Worm (Caenorhabditis elegans) whole organism, L3 larva: Measurements from ENCODE around the gene C23G10.1.

Experiments
- R02D3.7 ChIP-seq: fragments of 150-350 bp; optimal IDR thresholded peaks from 2 replicates; lab custom pipeline; 2014; ENCODE audit warnings: missing biosample characterization, missing genetic modification characterization
- ZK546.5 ChIP-seq: sonication (generic microtip); optimal IDR thresholded peaks from 2 replicates; lab custom pipeline; 2017; ENCODE audit warnings: missing biosample characterization, missing genetic modification characterization
- ceh-16 ChIP-seq: sonication (generic microtip); optimal IDR thresholded peaks from 2 replicates; lab custom pipeline; 2017; ENCODE audit warnings: missing biosample characterization, missing genetic modification characterization
- ceh-28 ChIP-seq: fragments of 150-350 bp; optimal IDR thresholded peaks from 2 replicates; lab custom pipeline; 2014; ENCODE audit warnings: missing biosample characterization, missing genetic modification reagents, missing genetic modification characterization
- ceh-82 ChIP-seq: fragments of 150-350 bp; optimal IDR thresholded peaks from 2 replicates; lab custom pipeline; 2014; ENCODE audit warnings: missing biosample characterization, missing genetic modification characterization
- daf-12 ChIP-seq: fragments of 150-350 bp; optimal IDR thresholded peaks from 2 replicates; lab custom pipeline; 2014; ENCODE audit warnings: missing biosample characterization, missing genetic modification reagents, missing genetic modification characterization
- egl-27 ChIP-seq: sonication (generic microtip); optimal IDR thresholded peaks from 4 replicates; lab custom pipeline; 2017; ENCODE audit warnings: missing biosample characterization, missing genetic modification reagents, missing genetic modification characterization
- egl-5 ChIP-seq: fragments of 150-350 bp; optimal IDR thresholded peaks from 2 replicates; lab custom pipeline; 2017; ENCODE audit warnings: missing biosample characterization, missing genetic modification reagents, missing genetic modification characterization, inconsistent platforms
- elt-1 ChIP-seq: fragments of 150-350 bp; optimal IDR thresholded peaks from 2 replicates; lab custom pipeline; 2014; ENCODE audit warnings: missing biosample characterization, missing genetic modification characterization
- elt-2 ChIP-seq: sonication (generic microtip); optimal IDR thresholded peaks from 2 replicates; lab custom pipeline; 2016; ENCODE audit warnings: missing genetic modification reagents, mild to moderate bottlenecking, missing genetic modification characterization, missing compliant biosample characterization
- eor-1 ChIP-seq, 2 experiments: fragments of 150-350 bp; optimal IDR thresholded peaks; 2 replicates each; lab custom pipeline; 2014 to 2018; ENCODE audit warnings: missing biosample characterization in 2 of 2, missing genetic modification characterization in 2 of 2
- fkh-10 ChIP-seq: sonication (generic microtip); optimal IDR thresholded peaks from 2 replicates; lab custom pipeline; 2017; ENCODE audit warnings: missing biosample characterization, missing genetic modification reagents, missing genetic modification characterization
- fos-1 ChIP-seq: fragments of 150-350 bp; optimal IDR thresholded peaks from 2 replicates; lab custom pipeline; 2014; ENCODE audit warnings: missing biosample characterization, missing genetic modification characterization
- jun-1 ChIP-seq: fragments of 150-350 bp; optimal IDR thresholded peaks from 2 replicates; lab custom pipeline; 2014; ENCODE audit warnings: missing biosample characterization, missing genetic modification reagents, missing genetic modification characterization
- lin-15B ChIP-seq: fragments of 150-350 bp; optimal IDR thresholded peaks from 2 replicates; lab custom pipeline; 2014; ENCODE audit warnings: missing biosample characterization, missing genetic modification characterization
- lin-39 ChIP-seq: fragments of 150-350 bp; optimal IDR thresholded peaks from 2 replicates; lab custom pipeline; 2018; ENCODE audit warnings: missing biosample characterization, missing genetic modification reagents, missing genetic modification characterization
- mdl-1 ChIP-seq: fragments of 150-350 bp; optimal IDR thresholded peaks from 2 replicates; lab custom pipeline; 2014; ENCODE audit warnings: missing biosample characterization, missing genetic modification characterization
- mml-1 ChIP-seq: fragments of 150-350 bp; sonication (generic microtip); optimal IDR thresholded peaks from 3 replicates; lab custom pipeline; 2014; ENCODE audit warnings: missing biosample characterization, missing genetic modification characterization
- nfya-1 ChIP-seq: sonication (generic microtip); optimal IDR thresholded peaks from 2 replicates; lab custom pipeline; 2017; ENCODE audit warnings: missing genetic modification characterization, mild to moderate bottlenecking, missing compliant biosample characterization, antibody characterized with exemption, moderate library complexity; ENCODE audit not compliant: insufficient read depth
- nhr-11 ChIP-seq: fragments of 150-350 bp; optimal IDR thresholded peaks from 2 replicates; lab custom pipeline; 2014; ENCODE audit warnings: missing biosample characterization, missing genetic modification characterization
- nhr-237 ChIP-seq: fragments of 150-350 bp; optimal IDR thresholded peaks from 2 replicates; lab custom pipeline; 2014; ENCODE audit warnings: missing biosample characterization, missing genetic modification characterization
- nhr-28 ChIP-seq: fragments of 150-350 bp; optimal IDR thresholded peaks from 2 replicates; lab custom pipeline; 2014; ENCODE audit warnings: missing biosample characterization, missing genetic modification characterization
- nhr-43 ChIP-seq: sonication (generic microtip); optimal IDR thresholded peaks from 2 replicates; lab custom pipeline; 2016; ENCODE audit warnings: mild to moderate bottlenecking, missing genetic modification characterization, missing compliant biosample characterization; ENCODE audit not compliant: poor library complexity, severe bottlenecking
- nhr-67 ChIP-seq: fragments of 150-350 bp; optimal IDR thresholded peaks from 2 replicates; lab custom pipeline; 2014; ENCODE audit warnings: missing biosample characterization, missing genetic modification characterization
- nhr-76 ChIP-seq: fragments of 150-350 bp; sonication (generic microtip); optimal IDR thresholded peaks from 5 replicates; lab custom pipeline; 2014; ENCODE audit warnings: missing biosample characterization, missing genetic modification characterization
- pha-4 ChIP-seq: fragments of 150-350 bp; optimal IDR thresholded peaks from 2 replicates; lab custom pipeline; 2014; ENCODE audit warnings: missing biosample characterization, missing genetic modification reagents, missing genetic modification characterization
- pqm-1 ChIP-seq: fragments of 150-350 bp; optimal IDR thresholded peaks from 2 replicates; lab custom pipeline; 2017; ENCODE audit warnings: missing biosample characterization, missing genetic modification characterization, inconsistent platforms
- sea-2 ChIP-seq: fragments of 150-350 bp; sonication (generic microtip); optimal IDR thresholded peaks from 4 replicates; lab custom pipeline; 2014; ENCODE audit warnings: missing biosample characterization, missing genetic modification reagents, missing genetic modification characterization
- skn-1 ChIP-seq: fragments of 150-350 bp; optimal IDR thresholded peaks from 2 replicates; lab custom pipeline; 2014; ENCODE audit warnings: missing biosample characterization, missing genetic modification characterization
- unc-39 ChIP-seq: sonication (generic microtip); optimal IDR thresholded peaks from 4 replicates; lab custom pipeline; 2017; ENCODE audit warnings: missing biosample characterization, missing genetic modification characterization
- unc-62 ChIP-seq: fragments of 150-350 bp; sonication (generic microtip); optimal IDR thresholded peaks from 4 replicates; lab custom pipeline; 2014; ENCODE audit warnings: missing biosample characterization, missing genetic modification reagents, missing genetic modification characterization
- ztf-4 ChIP-seq: fragments of 150-350 bp; optimal IDR thresholded peaks from 2 replicates; lab custom pipeline; 2014; ENCODE audit warnings: missing biosample characterization, missing genetic modification characterization

The C23G10.1 gene

DNA sequence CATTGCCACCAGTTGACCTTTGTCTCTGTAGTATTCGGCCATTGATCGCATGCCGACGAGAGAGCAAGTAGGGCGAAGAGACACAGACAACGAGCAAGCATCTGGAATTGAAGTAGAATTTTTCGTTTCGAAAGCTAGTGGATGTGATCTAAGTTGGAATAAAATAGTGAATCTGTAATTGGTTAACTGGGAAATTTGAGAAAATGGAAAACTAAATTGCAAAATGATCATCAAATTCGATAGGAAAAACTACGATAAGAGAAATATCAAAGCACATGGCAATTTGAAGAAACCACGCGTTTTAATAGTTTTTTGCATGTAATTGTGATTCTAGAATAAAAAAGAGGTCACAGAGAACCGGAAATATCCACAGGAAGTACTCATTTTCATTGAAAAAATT, 32.3 kb upstream of the C23G10.1 start, which contains the start of gene F42A10.6:
Gene F42A10.6 (minus strand): TSS at position 101 of the 400 bp plus-strand sequence.
- TF ChIP-seq elt-2 (tag; lab: Kevin White, UChicago) (peak; percentile 27), nhr-11 (tag; lab: Kevin White, UChicago) (no peak)
- TF ChIP-seq, all 47 proteins: peak for 1

DNA sequence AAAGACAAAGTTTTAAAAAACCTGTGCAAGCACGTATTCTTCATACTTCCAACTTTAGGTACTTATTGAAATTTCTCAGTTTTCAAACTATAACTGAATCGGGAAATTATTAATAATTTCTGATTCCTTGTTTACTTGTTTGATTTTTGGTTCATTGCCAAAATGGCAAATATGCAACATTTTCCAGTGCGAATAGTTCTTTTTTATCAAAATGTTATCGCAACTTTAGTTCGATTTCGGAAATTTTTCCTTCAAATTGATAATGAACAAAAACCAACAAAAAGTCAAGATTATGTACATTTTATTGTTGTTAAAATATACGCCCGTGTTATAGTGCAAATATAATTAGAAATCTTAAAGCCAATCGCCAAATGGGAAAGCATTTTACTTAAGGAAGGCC, 31.5 kb upstream of the C23G10.1 start:
- TF ChIP-seq elt-2 (tag; lab: Kevin White, UChicago): peak; percentile 55
- no peak for TF ChIP-seq egl-5 (tag; lab: Kevin White, UChicago)
- TF ChIP-seq pha-4 (tag; lab: Kevin White, UChicago): peak; percentile 56
- TF ChIP-seq fkh-10: no peak
- TF ChIP-seq ceh-28: no peak
- no peak for TF ChIP-seq egl-27 (tag; lab: Kevin White, UChicago)
- TF ChIP-seq nhr-28: no peak

DNA sequence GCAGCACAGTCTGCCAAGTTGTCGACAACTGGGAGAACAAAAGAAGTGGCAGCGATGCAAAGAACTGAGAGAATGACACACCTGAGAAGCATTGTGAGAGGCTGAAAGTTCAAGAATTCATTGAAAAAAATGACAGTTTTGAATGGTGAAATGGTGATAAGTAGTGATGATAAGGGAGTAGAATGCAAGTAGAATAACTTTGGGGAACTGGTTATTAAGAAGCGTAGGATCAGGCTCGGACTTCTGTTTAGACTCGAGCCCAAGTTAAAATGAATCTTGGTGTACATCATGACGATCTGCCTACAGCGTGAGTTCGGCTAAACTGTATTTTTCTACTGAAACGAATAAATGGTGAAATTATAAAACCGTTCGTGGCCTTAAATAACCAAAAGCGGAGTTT, 30.5 kb upstream of the C23G10.1 start, which contains the start of gene F42A10.7:
Gene F42A10.7 (minus strand): TSS at position 101 of the 400 bp plus-strand sequence.
- no peak for TF ChIP-seq elt-1 (tag; lab: Kevin White, UChicago)
- no peak for TF ChIP-seq pha-4 (tag; lab: Kevin White, UChicago)
- no peak for TF ChIP-seq ceh-82 (tag; lab: Kevin White, UChicago)
- no peak for TF ChIP-seq pqm-1 (tag; lab: Kevin White, UChicago)
- no peak for TF ChIP-seq egl-27 (tag; lab: Kevin White, UChicago)
- no peak for TF ChIP-seq ceh-16 (tag; lab: Kevin White, UChicago)
- TF ChIP-seq fkh-10: no peak
- TF ChIP-seq R02D3.7: no peak
- TF ChIP-seq lin-39: no peak
- TF ChIP-seq mdl-1 (tag; lab: Kevin White, UChicago): no peak
- TF ChIP-seq ZK546.5 (tag; lab: Kevin White, UChicago): no peak
- no peak for TF ChIP-seq lin-15B (tag; lab: Kevin White, UChicago)
- no peak for TF ChIP-seq mml-1 (tag; lab: Kevin White, UChicago)
- TF ChIP-seq nhr-67: no peak
- no peak for TF ChIP-seq nhr-11 (tag; lab: Kevin White, UChicago)
- TF ChIP-seq egl-5 (tag; lab: Kevin White, UChicago): no peak
- TF ChIP-seq, all 47 proteins: peak for 0

DNA sequence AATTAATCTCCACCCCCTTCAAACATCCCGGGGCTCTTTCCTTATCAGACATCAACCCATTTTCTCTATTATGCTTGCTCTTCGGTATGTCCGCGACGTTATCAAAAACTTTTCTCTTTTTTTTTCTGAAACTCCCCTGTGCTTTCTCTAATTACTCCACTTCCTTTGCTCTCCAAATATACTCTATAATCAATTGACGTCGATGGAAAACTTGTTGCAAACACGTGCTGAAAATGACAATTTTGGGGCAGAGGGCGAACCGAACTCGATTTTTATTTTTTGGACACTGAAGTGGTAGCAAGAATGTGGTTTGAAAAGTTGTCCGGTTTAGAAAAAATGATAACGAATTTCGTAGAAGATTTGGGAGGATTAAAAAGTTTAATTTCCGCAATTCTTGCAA, 30.0 kb upstream of the C23G10.1 start:
- no peak for TF ChIP-seq lin-15B (tag; lab: Kevin White, UChicago)
- TF ChIP-seq jun-1 (tag; lab: Kevin White, UChicago): peak; percentile 69
- no peak for TF ChIP-seq nhr-237 (tag; lab: Kevin White, UChicago)
- TF ChIP-seq unc-39 (tag; lab: Kevin White, UChicago): no peak
- TF ChIP-seq sea-2: no peak
- TF ChIP-seq nhr-11 (tag; lab: Kevin White, UChicago): no peak
- TF ChIP-seq egl-27 (tag; lab: Kevin White, UChicago): no peak
- TF ChIP-seq unc-62 (GFP tag; lab: Kevin White, UChicago): no peak
- TF ChIP-seq eor-1 (tag; optimal IDR thresholded peaks at IDR 0.05; lab: Kevin White, UChicago): no peak
- TF ChIP-seq fos-1 (tag; lab: Kevin White, UChicago): no peak
- no peak for TF ChIP-seq elt-1 (tag; lab: Kevin White, UChicago)
- TF ChIP-seq ceh-16 (tag; lab: Kevin White, UChicago): no peak
- no peak for TF ChIP-seq ztf-4 (tag; lab: Kevin White, UChicago)
- TF ChIP-seq nhr-28: no peak
- peak; percentile 62 for TF ChIP-seq pha-4 (tag; lab: Kevin White, UChicago)
- peak; percentile 9 for TF ChIP-seq mdl-1 (tag; lab: Kevin White, UChicago)
- no peak for TF ChIP-seq daf-12
- TF ChIP-seq ceh-28: no peak
- TF ChIP-seq elt-2 (tag; lab: Kevin White, UChicago): peak; percentile 96
- no peak for TF ChIP-seq fkh-10
- no peak for TF ChIP-seq nhr-43
- TF ChIP-seq skn-1 (tag; lab: Kevin White, UChicago): no peak
- TF ChIP-seq nhr-76 (tag; lab: Kevin White, UChicago): no peak
- peak; percentile 95 for TF ChIP-seq pqm-1 (tag; lab: Kevin White, UChicago)

DNA sequence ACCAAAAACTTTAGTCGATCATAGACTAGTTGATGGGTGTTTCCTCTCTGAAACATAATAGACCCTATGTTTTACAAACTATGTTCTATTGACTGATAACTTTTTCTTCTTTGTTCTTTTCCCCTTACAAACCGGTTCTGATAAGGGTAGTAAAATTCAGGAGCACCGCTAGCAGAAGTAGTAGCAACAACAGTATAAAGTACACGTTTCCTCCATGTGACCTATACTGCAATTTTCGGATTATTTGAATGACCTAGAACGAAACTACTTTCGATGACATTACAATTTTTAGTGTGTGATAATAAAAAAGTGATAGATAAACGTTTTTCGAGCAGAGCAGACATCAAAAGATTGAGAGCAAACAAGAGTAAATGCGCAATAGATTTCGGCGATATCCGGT, 28.8 kb upstream of the C23G10.1 start:
- TF ChIP-seq pha-4 (tag; lab: Kevin White, UChicago): peak; percentile 55
- peak; percentile 66 for TF ChIP-seq skn-1 (tag; lab: Kevin White, UChicago)
- no peak for TF ChIP-seq ceh-82 (tag; lab: Kevin White, UChicago)
- TF ChIP-seq pqm-1 (tag; lab: Kevin White, UChicago): peak; percentile 87
- TF ChIP-seq jun-1 (tag; lab: Kevin White, UChicago): peak; percentile 51
- no peak for TF ChIP-seq nhr-43
- no peak for TF ChIP-seq nfya-1 (tag; lab: Kevin White, UChicago)
- TF ChIP-seq elt-2 (tag; lab: Kevin White, UChicago): peak; percentile 96
- TF ChIP-seq sea-2: no peak
